Fruit fly (Drosophila melanogaster): ENCODE data around the gene Neto.
A peak's percentile ranks its signal among the peaks of the same experiment; 100 is the strongest.

DNA sequence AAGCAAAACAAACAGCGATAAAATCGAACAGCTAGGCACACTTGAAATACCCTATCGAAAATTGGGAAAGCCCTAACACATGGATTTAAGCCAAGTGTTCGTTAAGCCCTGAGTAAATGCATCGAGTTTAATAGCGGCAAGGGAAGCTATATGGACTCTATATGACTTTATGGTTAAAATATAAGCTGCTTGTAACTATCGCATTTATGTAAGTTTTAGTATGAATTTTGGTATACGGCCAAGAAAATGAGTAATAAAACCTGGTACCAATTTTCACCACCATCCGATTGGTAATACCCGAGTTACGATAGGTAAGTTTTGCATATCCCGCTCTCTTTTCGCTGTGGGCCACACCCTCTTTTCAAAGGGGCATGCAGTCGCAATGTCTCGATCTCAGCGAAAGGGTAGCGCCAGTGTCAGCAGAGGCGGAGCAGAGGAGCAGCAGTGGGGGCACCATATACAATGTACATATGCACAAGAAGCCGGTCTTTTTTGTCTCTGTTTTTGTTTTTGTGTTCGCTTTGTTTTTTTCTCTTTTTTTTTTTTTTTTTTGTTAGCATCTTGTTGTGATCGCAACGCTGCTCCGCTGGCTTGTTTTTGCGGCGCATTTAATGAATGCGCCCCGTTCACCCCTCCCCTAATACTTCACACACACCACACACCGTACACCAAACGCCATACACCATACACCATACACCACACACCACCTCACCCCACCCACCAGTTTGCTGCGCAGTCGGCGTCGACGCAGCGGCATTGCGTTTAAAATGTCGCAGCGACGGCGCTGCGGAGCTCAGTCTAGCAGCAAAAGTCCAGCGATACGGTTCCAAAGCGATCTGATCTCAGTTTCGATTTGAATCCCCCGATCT, 41.5 kb upstream of the Neto start, which contains the start of gene GstT4:
- peak; percentile 92 for TF ChIP-seq achi (GFP tag; optimal IDR thresholded peaks at IDR 0.05)
- TF ChIP-seq net (GFP tag; optimal IDR thresholded peaks at IDR 0.05): peak; percentile 97
- peak; percentile 96 for TF ChIP-seq Gug (GFP tag; IDR thresholded peaks at IDR 0.05)
- peak; percentile 97 for TF ChIP-seq CG9139 (GFP tag; optimal IDR thresholded peaks at IDR 0.05)
- peak; percentile 94 for TF ChIP-seq CG6792 (GFP tag; optimal IDR thresholded peaks at IDR 0.05)
- TF ChIP-seq Eip78C (GFP tag): peak; percentile 93
